Worm (Caenorhabditis elegans) whole organism, L2 larva: ENCODE data around the gene dtmk-1.
A peak's percentile ranks its signal among the peaks of the same experiment; 100 is the strongest.

ENCODE experiments used
- C34F6.9 ChIP-seq: fragments of 150-350 bp; optimal IDR thresholded peaks from 2 replicates; lab custom pipeline; 2014; ENCODE audit warnings: missing biosample characterization, missing genetic modification characterization
- F13H6.1 ChIP-seq: sonication (generic microtip); optimal IDR thresholded peaks from 2 replicates; lab custom pipeline; 2016; ENCODE audit warnings: missing genetic modification characterization, missing compliant biosample characterization
- R02D3.7 ChIP-seq: fragments of 150-350 bp; optimal IDR thresholded peaks from 2 replicates; lab custom pipeline; 2014; ENCODE audit warnings: missing biosample characterization, missing genetic modification characterization
- Y55F3AM.14 ChIP-seq: fragments of 200-800 bp; sonication (Bioruptor generic); optimal IDR thresholded peaks from 2 replicates; lab custom pipeline; 2018; ENCODE audit warnings: mild to moderate bottlenecking, missing genetic modification characterization, missing compliant biosample characterization
- alr-1 ChIP-seq: fragments of 150-350 bp; optimal IDR thresholded peaks from 2 replicates; lab custom pipeline; 2014; ENCODE audit warnings: missing biosample characterization, missing genetic modification characterization
- aly-2 ChIP-seq: fragments of 150-350 bp; optimal IDR thresholded peaks from 2 replicates; lab custom pipeline; 2014; ENCODE audit warnings: missing biosample characterization, missing genetic modification characterization
- ama-1 ChIP-seq: fragments of 150-350 bp; optimal IDR thresholded peaks from 2 replicates; lab custom pipeline; 2018; ENCODE audit warnings: inconsistent platforms
- blmp-1 ChIP-seq: sonication (generic microtip); optimal IDR thresholded peaks from 2 replicates; lab custom pipeline; 2017; ENCODE audit warnings: missing genetic modification characterization, mild to moderate bottlenecking, missing compliant biosample characterization, antibody characterized with exemption, moderate library complexity; ENCODE audit not compliant: insufficient read depth
- ceh-82 ChIP-seq: fragments of 150-350 bp; optimal IDR thresholded peaks from 2 replicates; lab custom pipeline; 2014; ENCODE audit warnings: missing biosample characterization, missing genetic modification characterization
- crh-2 ChIP-seq: sonication (generic microtip); optimal IDR thresholded peaks from 2 replicates; lab custom pipeline; 2017; ENCODE audit warnings: missing biosample characterization, missing genetic modification characterization
- dmd-4 ChIP-seq: sonication (generic microtip); optimal IDR thresholded peaks from 2 replicates; lab custom pipeline; 2017; ENCODE audit warnings: missing biosample characterization, missing genetic modification characterization
- egl-27 ChIP-seq: sonication (generic microtip); optimal IDR thresholded peaks from 3 replicates; lab custom pipeline; 2017; ENCODE audit warnings: missing biosample characterization, missing genetic modification reagents, missing genetic modification characterization
- elt-1 ChIP-seq: fragments of 150-350 bp; optimal IDR thresholded peaks from 2 replicates; lab custom pipeline; 2014; ENCODE audit warnings: missing biosample characterization, missing genetic modification characterization
- elt-3 ChIP-seq: sonication (generic microtip); optimal IDR thresholded peaks from 2 replicates; lab custom pipeline; 2017; ENCODE audit warnings: missing biosample characterization, missing genetic modification characterization
- fos-1 ChIP-seq: fragments of 150-350 bp; optimal IDR thresholded peaks from 2 replicates; lab custom pipeline; 2014; ENCODE audit warnings: missing biosample characterization, missing genetic modification characterization
- gmeb-1 ChIP-seq: fragments of 150-350 bp; optimal IDR thresholded peaks from 2 replicates; lab custom pipeline; 2014; ENCODE audit warnings: missing biosample characterization, missing genetic modification characterization
- lin-11 ChIP-seq: fragments of 150-350 bp; sonication (generic microtip); optimal IDR thresholded peaks from 2 replicates; lab custom pipeline; 2014; ENCODE audit warnings: missing biosample characterization, missing genetic modification characterization, inconsistent platforms, mixed read lengths
- lin-13 ChIP-seq: fragments of 150-350 bp; optimal IDR thresholded peaks from 2 replicates; lab custom pipeline; 2014; ENCODE audit warnings: missing biosample characterization, missing genetic modification reagents, missing genetic modification characterization
- lin-39 ChIP-seq: fragments of 150-350 bp; optimal IDR thresholded peaks from 2 replicates; lab custom pipeline; 2014; ENCODE audit warnings: missing biosample characterization, missing genetic modification reagents, missing genetic modification characterization
- lsy-2 ChIP-seq, 2 experiments: fragments of 150-350 bp in 1 of 2; sonication (generic microtip) in 1 of 2; optimal IDR thresholded peaks; 2 replicates each; lab custom pipeline; 2014 to 2017; ENCODE audit warnings: missing biosample characterization in 2 of 2, missing genetic modification characterization in 2 of 2
- mab-5 ChIP-seq: fragments of 150-350 bp; optimal IDR thresholded peaks from 2 replicates; lab custom pipeline; 2014; ENCODE audit warnings: missing biosample characterization, missing genetic modification characterization
- mbf-1 ChIP-seq: sonication (generic microtip); optimal IDR thresholded peaks from 2 replicates; lab custom pipeline; 2017; ENCODE audit warnings: missing biosample characterization, missing genetic modification characterization
- mdl-1 ChIP-seq, 2 experiments: fragments of 150-350 bp in 1 of 2; sonication (generic microtip) in 1 of 2; optimal IDR thresholded peaks; 2 replicates each; lab custom pipeline; 2017; ENCODE audit warnings: missing biosample characterization in 2 of 2, missing genetic modification characterization in 2 of 2
- nhr-10 ChIP-seq: sonication (generic microtip); optimal IDR thresholded peaks from 2 replicates; lab custom pipeline; 2017; ENCODE audit warnings: missing biosample characterization, missing genetic modification characterization
- nhr-11 ChIP-seq: fragments of 150-350 bp; optimal IDR thresholded peaks from 2 replicates; lab custom pipeline; 2014; ENCODE audit warnings: missing biosample characterization, missing genetic modification characterization
- nhr-12 ChIP-seq: fragments of 150-350 bp; optimal IDR thresholded peaks from 2 replicates; lab custom pipeline; 2014; ENCODE audit warnings: missing biosample characterization, missing genetic modification characterization
- nhr-129 ChIP-seq: fragments of 150-350 bp; optimal IDR thresholded peaks from 2 replicates; lab custom pipeline; 2014; ENCODE audit warnings: missing biosample characterization, missing genetic modification characterization
- nhr-21 ChIP-seq: fragments of 150-350 bp; optimal IDR thresholded peaks from 2 replicates; lab custom pipeline; 2014; ENCODE audit warnings: missing biosample characterization, missing genetic modification characterization
- nhr-23 ChIP-seq: fragments of 150-350 bp; optimal IDR thresholded peaks from 2 replicates; lab custom pipeline; 2014; ENCODE audit warnings: missing biosample characterization, missing genetic modification reagents, missing genetic modification characterization
- nhr-237 ChIP-seq: fragments of 150-350 bp; optimal IDR thresholded peaks from 2 replicates; lab custom pipeline; 2014; ENCODE audit warnings: missing biosample characterization, missing genetic modification characterization
- nhr-25 ChIP-seq: fragments of 150-350 bp; sonication (generic microtip); optimal IDR thresholded peaks from 3 replicates; lab custom pipeline; 2014; ENCODE audit warnings: missing biosample characterization, missing genetic modification characterization
- nhr-6 ChIP-seq: fragments of 150-350 bp; optimal IDR thresholded peaks from 2 replicates; lab custom pipeline; 2014; ENCODE audit warnings: missing biosample characterization, missing genetic modification characterization
- nhr-77 ChIP-seq: fragments of 150-350 bp; optimal IDR thresholded peaks from 2 replicates; lab custom pipeline; 2014; ENCODE audit warnings: missing biosample characterization, missing genetic modification characterization
- peb-1 ChIP-seq: fragments of 150-350 bp; optimal IDR thresholded peaks from 2 replicates; lab custom pipeline; 2014; ENCODE audit warnings: missing biosample characterization, missing genetic modification characterization
- sem-4 ChIP-seq: fragments of 150-350 bp; optimal IDR thresholded peaks from 2 replicates; lab custom pipeline; 2014; ENCODE audit warnings: missing biosample characterization, missing genetic modification reagents, missing genetic modification characterization
- skn-1 ChIP-seq: sonication (generic microtip); optimal IDR thresholded peaks from 2 replicates; lab custom pipeline; 2017; ENCODE audit warnings: missing biosample characterization, missing genetic modification characterization
- sma-3 ChIP-seq: sonication (generic microtip); optimal IDR thresholded peaks from 2 replicates; lab custom pipeline; 2016; ENCODE audit warnings: missing genetic modification reagents, missing genetic modification characterization, missing compliant biosample characterization
- sma-9 ChIP-seq, 2 experiments: fragments of 150-350 bp in 1 of 2; sonication (generic microtip) in 1 of 2; optimal IDR thresholded peaks; 2 replicates each; lab custom pipeline; 2014 to 2016; ENCODE audit warnings: missing genetic modification characterization in 2 of 2, mild to moderate bottlenecking in 1 of 2, missing biosample characterization in 1 of 2, missing compliant biosample characterization in 1 of 2, missing genetic modification reagents in 1 of 2, moderate library complexity in 1 of 2
- snpc-4 ChIP-seq: fragments of 150-350 bp; optimal IDR thresholded peaks from 2 replicates; lab custom pipeline; 2014; ENCODE audit warnings: missing biosample characterization, missing genetic modification characterization
- unc-39 ChIP-seq: fragments of 150-350 bp; optimal IDR thresholded peaks from 2 replicates; lab custom pipeline; 2014; ENCODE audit warnings: missing biosample characterization, missing genetic modification characterization
- unc-55 ChIP-seq: fragments of 150-350 bp; sonication (generic microtip); optimal IDR thresholded peaks from 3 replicates; lab custom pipeline; 2014; ENCODE audit warnings: missing biosample characterization, missing genetic modification reagents, missing genetic modification characterization
- unc-62 ChIP-seq: fragments of 150-350 bp; optimal IDR thresholded peaks from 2 replicates; lab custom pipeline; 2014; ENCODE audit warnings: missing biosample characterization, missing genetic modification reagents, missing genetic modification characterization
- ztf-1 ChIP-seq: fragments of 200-800 bp; sonication (Bioruptor generic); conservative IDR thresholded peaks from 2 replicates; pipeline ENCODE4 v1.3.6; 2022; ENCODE audit warnings: missing genetic modification characterization, missing compliant biosample characterization
- ztf-11 ChIP-seq: sonication (generic microtip); optimal IDR thresholded peaks from 2 replicates; lab custom pipeline; 2017; ENCODE audit warnings: missing biosample characterization, missing genetic modification characterization
- ztf-4 ChIP-seq: fragments of 150-350 bp; optimal IDR thresholded peaks from 2 replicates; lab custom pipeline; 2014; ENCODE audit warnings: missing biosample characterization, missing genetic modification characterization

dtmk-1 gene

ce11 chrII:9974210-9974609 lies 7.3 kb upstream of the dtmk-1 start:
- TF ChIP-seq nhr-77 = no peak
- no peak for TF ChIP-seq unc-55
- peak; percentile 46 for TF ChIP-seq crh-2 (tag; lab: Kevin White, UChicago)
- TF ChIP-seq nhr-237 (tag; lab: Kevin White, UChicago) = no peak
- no peak for TF ChIP-seq F13H6.1
- TF ChIP-seq gmeb-1 (tag; lab: Kevin White, UChicago) = peak; percentile 9
- TF ChIP-seq sma-9 (GFP tag; optimal IDR thresholded peaks at IDR 0.05; lab: Kevin White, UChicago) = peak; percentile 83
- TF ChIP-seq sma-9 (tag; optimal IDR thresholded peaks at IDR 0.05; lab: Kevin White, UChicago) = no peak
- TF ChIP-seq lin-39 (tag; lab: Kevin White, UChicago) = no peak
- peak; percentile 32 for TF ChIP-seq nhr-25
- TF ChIP-seq ztf-1 (GFP tag; lab: Robert Waterston, UW) = no peak
- TF ChIP-seq ztf-11 (tag; lab: Kevin White, UChicago) = no peak
- no peak for TF ChIP-seq mdl-1 (tag; optimal IDR thresholded peaks at IDR 0.05; lab: Kevin White, UChicago)
- TF ChIP-seq C34F6.9 = no peak
- no peak for TF ChIP-seq Y55F3AM.14 (GFP tag; lab: Kevin White, UChicago)
- TF ChIP-seq nhr-23 (tag; lab: Kevin White, UChicago) = no peak
- TF ChIP-seq fos-1 (tag; lab: Kevin White, UChicago) = peak; percentile 81
- TF ChIP-seq, all 48 proteins: peak for 5

- TF ChIP-seq gmeb-1 (tag; lab: Kevin White, UChicago) = no peak
- no peak for TF ChIP-seq Y55F3AM.14 (GFP tag; lab: Kevin White, UChicago)
These were observed 3.7 kb upstream of the dtmk-1 start, which contains the start of gene R53.5 for ce11 chrII:9970438-9971092. Gene R53.5 (minus strand): TSS chrII:9970488.

- TF ChIP-seq nhr-11 (tag; lab: Kevin White, UChicago) (no peak), Y55F3AM.14 (GFP tag; lab: Kevin White, UChicago) (no peak), sma-9 (GFP tag; optimal IDR thresholded peaks at IDR 0.05; lab: Kevin White, UChicago) (peak; percentile 68), sma-9 (tag; optimal IDR thresholded peaks at IDR 0.05; lab: Kevin White, UChicago) (no peak), nhr-129 (tag; lab: Kevin White, UChicago) (peak; percentile 39), ztf-4 (no peak), R02D3.7 (no peak), alr-1 (tag; lab: Kevin White, UChicago) (no peak), nhr-6 (tag; lab: Kevin White, UChicago) (no peak), ztf-1 (GFP tag; lab: Robert Waterston, UW) (no peak), mab-5 (tag; lab: Kevin White, UChicago) (no peak), fos-1 (tag; lab: Kevin White, UChicago) (no peak), skn-1 (tag; lab: Kevin White, UChicago) (no peak), nhr-10 (tag; lab: Kevin White, UChicago) (no peak), elt-3 (tag; lab: Kevin White, UChicago) (no peak), nhr-23 (tag; lab: Kevin White, UChicago) (no peak), C34F6.9 (peak; percentile 82), lin-13 (GFP tag; lab: Kevin White, UChicago) (peak; percentile 22), lsy-2 (tag; optimal IDR thresholded peaks at IDR 0.05; lab: Kevin White, UChicago) (peak; percentile 47 to 87), egl-27 (no peak), sma-3 (GFP tag; lab: Kevin White, UChicago) (peak; percentile 41), aly-2 (tag; lab: Kevin White, UChicago) (no peak), lin-39 (tag; lab: Kevin White, UChicago) (no peak), snpc-4 (tag; lab: Kevin White, UChicago) (no peak), F13H6.1 (peak; percentile 31), unc-62 (no peak), mbf-1 (tag; lab: Kevin White, UChicago) (no peak), crh-2 (tag; lab: Kevin White, UChicago) (peak; percentile 69), sem-4 (tag; lab: Kevin White, UChicago) (no peak), nhr-237 (tag; lab: Kevin White, UChicago) (no peak), peb-1 (no peak), ztf-11 (tag; lab: Kevin White, UChicago) (no peak), dmd-4 (tag; lab: Kevin White, UChicago) (no peak), nhr-12 (no peak), nhr-21 (peak; percentile 34), gmeb-1 (tag; lab: Kevin White, UChicago) (peak; percentile 70), mdl-1 (tag; optimal IDR thresholded peaks at IDR 0.05; lab: Kevin White, UChicago) (no peak), unc-55 (peak; percentile 88), ceh-82 (no peak), blmp-1 (tag; lab: Kevin White, UChicago) (peak; percentile 13), unc-39 (no peak), ama-1 (lab: Kevin White, UChicago) (no peak), lin-11 (tag; lab: Kevin White, UChicago) (peak; percentile 54), nhr-25 (no peak), elt-1 (tag; lab: Kevin White, UChicago) (no peak)
These were observed 1.3 kb upstream of the dtmk-1 start, which contains the start of the genes R53.4 and psf-1 for ce11 chrII:9967999-9968706. Gene R53.4 (minus strand): TSS chrII:9968049. Gene psf-1 (plus strand): TSS chrII:9968673.
